Fruit fly (Drosophila melanogaster) whole organism, embryonic: Measurements from ENCODE around the gene RhoGDI.

Source experiments
- CG11398 ChIP-seq: fragments of 200-800 bp; sonication (Bioruptor generic); optimal IDR thresholded peaks from 2 replicates; lab custom pipeline; 2016; ENCODE audit warnings: missing biosample characterization, missing genetic modification characterization
- CG11696 ChIP-seq: fragments of 200-800 bp; sonication (Bioruptor generic); IDR thresholded peaks from 2 replicates; pipeline ENCODE4 v1.3.6; 2022; ENCODE audit warnings: missing biosample characterization, missing genetic modification characterization
- CG12104 ChIP-seq: fragments of 200-800 bp; sonication (Bioruptor generic); optimal IDR thresholded peaks from 3 replicates; lab custom pipeline; 2016; ENCODE audit warnings: missing biosample characterization, missing genetic modification characterization
- CG12299 ChIP-seq: fragments of 200-800 bp; sonication (Bioruptor generic); optimal IDR thresholded peaks from 2 replicates; lab custom pipeline; 2018; ENCODE audit warnings: missing biosample characterization, mild to moderate bottlenecking, missing genetic modification characterization
- CG13123 ChIP-seq: fragments of 200-800 bp; sonication (Bioruptor generic); optimal IDR thresholded peaks from 2 replicates; lab custom pipeline; 2016; ENCODE audit warnings: missing biosample characterization, missing genetic modification characterization
- CG15514 ChIP-seq: fragments of 200-800 bp; sonication (Bioruptor generic); optimal IDR thresholded peaks from 3 replicates; lab custom pipeline; 2017; ENCODE audit warnings: missing biosample characterization, missing genetic modification characterization, mild to moderate bottlenecking, moderate library complexity, missing genetic modification reagents
- CG15601 ChIP-seq: fragments of 200-800 bp; sonication (Bioruptor generic); optimal IDR thresholded peaks from 3 replicates; lab custom pipeline; 2019; ENCODE audit warnings: missing biosample characterization, mild to moderate bottlenecking, missing genetic modification characterization, moderate library complexity
- CG18764 ChIP-seq: fragments of 200-800 bp; sonication (Bioruptor generic); optimal IDR thresholded peaks from 3 replicates; lab custom pipeline; 2016; ENCODE audit warnings: missing biosample characterization, missing genetic modification characterization
- CG2875 ChIP-seq: fragments of 200-800 bp; sonication (Bioruptor generic); optimal IDR thresholded peaks from 2 replicates; lab custom pipeline; 2017; ENCODE audit warnings: missing biosample characterization, mild to moderate bottlenecking, missing genetic modification characterization, missing genetic modification reagents
- CG3065 ChIP-seq: fragments of 200-800 bp; sonication (Bioruptor generic); optimal IDR thresholded peaks from 2 replicates; lab custom pipeline; 2016; ENCODE audit warnings: missing biosample characterization, missing genetic modification characterization
- CG32772 ChIP-seq: fragments of 200-800 bp; sonication (Bioruptor generic); IDR thresholded peaks from 2 replicates; pipeline ENCODE4 v1.3.6; 2022; ENCODE audit warnings: missing biosample characterization, missing genetic modification characterization
- CG3407 ChIP-seq: fragments of 200-800 bp; sonication (Bioruptor generic); optimal IDR thresholded peaks from 2 replicates; lab custom pipeline; 2018; ENCODE audit warnings: missing biosample characterization, mild to moderate bottlenecking, missing genetic modification characterization
- CG5180 ChIP-seq: fragments of 200-800 bp; sonication (Bioruptor generic); optimal IDR thresholded peaks from 3 replicates; lab custom pipeline; 2017; ENCODE audit warnings: missing biosample characterization, missing genetic modification characterization, mild to moderate bottlenecking, moderate library complexity, missing genetic modification reagents
- CG8478 ChIP-seq: fragments of >200 bp; optimal IDR thresholded peaks from 2 replicates; lab custom pipeline; 2018
- CG8944 ChIP-seq: fragments of 200-800 bp; sonication (Bioruptor generic); optimal IDR thresholded peaks from 3 replicates; lab custom pipeline; 2016; ENCODE audit warnings: missing biosample characterization, missing genetic modification characterization
- CG9817 ChIP-seq: fragments of 200-800 bp; sonication (Bioruptor generic); optimal IDR thresholded peaks from 2 replicates; lab custom pipeline; 2018; ENCODE audit warnings: missing biosample characterization, mild to moderate bottlenecking, missing genetic modification characterization, moderate library complexity
- D ChIP-seq, 2 experiments: fragments of 200-800 bp in 1 of 2; fragments of >200 bp in 1 of 2; sonication (Bioruptor generic) in 1 of 2; optimal IDR thresholded peaks; 2 replicates in 1 of 2; 3 replicates in 1 of 2; lab custom pipeline; 2017; ENCODE audit warnings: mild to moderate bottlenecking in 1 of 2, missing biosample characterization in 1 of 2, missing genetic modification characterization in 1 of 2, missing genetic modification reagents in 1 of 2
- Gug ChIP-seq: fragments of 200-800 bp; sonication (Bioruptor generic); IDR thresholded peaks from 4 replicates; pipeline ENCODE4 v1.3.6; 2022; ENCODE audit warnings: missing biosample characterization, missing genetic modification characterization
- HLH4C ChIP-seq: fragments of 200-800 bp; sonication (Bioruptor generic); IDR thresholded peaks from 3 replicates; pipeline ENCODE4 v1.3.6; 2022; ENCODE audit warnings: missing biosample characterization, missing genetic modification characterization; ENCODE audit not compliant: partially characterized antibody
- Neu2 ChIP-seq: fragments of 200-800 bp; sonication (Bioruptor generic); optimal IDR thresholded peaks from 3 replicates; lab custom pipeline; 2016; ENCODE audit warnings: missing biosample characterization, missing genetic modification characterization, borderline replicate concordance
- NfI ChIP-seq: fragments of 200-800 bp; sonication (Bioruptor generic); optimal IDR thresholded peaks from 3 replicates; lab custom pipeline; 2018; ENCODE audit warnings: missing biosample characterization, mild to moderate bottlenecking, missing genetic modification characterization, moderate library complexity
- al ChIP-seq: fragments of 200-800 bp; sonication (Bioruptor generic); IDR thresholded peaks from 2 replicates; pipeline ENCODE4 v1.3.6; 2022; ENCODE audit warnings: missing biosample characterization, missing genetic modification characterization
- da ChIP-seq: fragments of 200-800 bp; sonication (Bioruptor generic); optimal IDR thresholded peaks from 2 replicates; lab custom pipeline; 2016; ENCODE audit warnings: missing biosample characterization, missing genetic modification characterization
- dan ChIP-seq: fragments of 200-800 bp; sonication (Bioruptor generic); IDR thresholded peaks from 2 replicates; pipeline ENCODE4 v1.3.6; 2022; ENCODE audit warnings: missing biosample characterization, missing genetic modification characterization
- dysf ChIP-seq: fragments of 200-800 bp; sonication (Bioruptor generic); IDR thresholded peaks from 3 replicates; pipeline ENCODE4 v1.3.6; 2022; ENCODE audit warnings: missing biosample characterization, missing genetic modification characterization
- ftz-f1 ChIP-seq: fragments of 200-800 bp; sonication (Bioruptor generic); optimal IDR thresholded peaks from 2 replicates; lab custom pipeline; 2016; ENCODE audit warnings: missing biosample characterization, missing genetic modification characterization
- fu2 ChIP-seq: fragments of 200-800 bp; sonication (Bioruptor generic); optimal IDR thresholded peaks from 2 replicates; lab custom pipeline; 2016; ENCODE audit warnings: missing biosample characterization, missing genetic modification characterization
- gcm ChIP-seq: fragments of 200-800 bp; sonication (Bioruptor generic); optimal IDR thresholded peaks from 2 replicates; lab custom pipeline; 2019; ENCODE audit warnings: missing biosample characterization, mild to moderate bottlenecking, missing genetic modification characterization, moderate library complexity
- grau ChIP-seq: fragments of 200-800 bp; optimal IDR thresholded peaks from 3 replicates; lab custom pipeline; 2019; ENCODE audit warnings: missing biosample characterization, mild to moderate bottlenecking, missing genetic modification characterization, moderate library complexity
- h ChIP-seq: fragments of >200 bp; optimal IDR thresholded peaks from 2 replicates; lab custom pipeline; 2017
- hb ChIP-seq: fragments of 200-800 bp; sonication (Bioruptor generic); IDR thresholded peaks from 3 replicates; pipeline ENCODE4 v1.3.6; 2022; ENCODE audit warnings: missing biosample characterization, missing genetic modification characterization; ENCODE audit not compliant: partially characterized antibody
- phol ChIP-seq: fragments of 200-800 bp; sonication (Bioruptor generic); optimal IDR thresholded peaks from 3 replicates; lab custom pipeline; 2018; ENCODE audit warnings: missing biosample characterization, mild to moderate bottlenecking, missing genetic modification characterization, moderate library complexity
- pum ChIP-seq: fragments of 200-800 bp; sonication (Bioruptor generic); optimal IDR thresholded peaks from 2 replicates; lab custom pipeline; 2016; ENCODE audit warnings: missing biosample characterization, missing genetic modification characterization
- rib ChIP-seq: fragments of 200-800 bp; sonication (Bioruptor generic); IDR thresholded peaks from 2 replicates; pipeline ENCODE4 v1.3.6; 2022; ENCODE audit warnings: missing biosample characterization, missing genetic modification characterization
- sd ChIP-seq: fragments of 200-800 bp; sonication (Bioruptor generic); optimal IDR thresholded peaks from 3 replicates; lab custom pipeline; 2018; ENCODE audit warnings: missing biosample characterization, mild to moderate bottlenecking, missing genetic modification characterization, moderate library complexity
- sens ChIP-seq: fragments of 200-800 bp; sonication (Bioruptor generic); peaks from one replicate; lab custom pipeline; 2016; ENCODE audit warnings: missing biosample characterization, missing genetic modification characterization
- sens-2 ChIP-seq: fragments of 200-800 bp; sonication (Bioruptor generic); IDR thresholded peaks from 2 replicates; pipeline ENCODE4 v1.3.6; 2022; ENCODE audit warnings: missing biosample characterization, missing genetic modification characterization
- stc ChIP-seq: fragments of 200-800 bp; sonication (Bioruptor generic); IDR thresholded peaks from 2 replicates; pipeline ENCODE4 v1.3.6; 2022; ENCODE audit warnings: missing biosample characterization, missing genetic modification characterization
- zen ChIP-seq: fragments of 200-800 bp; sonication (Bioruptor generic); optimal IDR thresholded peaks from 3 replicates; lab custom pipeline; 2018; ENCODE audit warnings: missing biosample characterization, mild to moderate bottlenecking, missing genetic modification characterization, moderate library complexity

RhoGDI gene

DNA sequence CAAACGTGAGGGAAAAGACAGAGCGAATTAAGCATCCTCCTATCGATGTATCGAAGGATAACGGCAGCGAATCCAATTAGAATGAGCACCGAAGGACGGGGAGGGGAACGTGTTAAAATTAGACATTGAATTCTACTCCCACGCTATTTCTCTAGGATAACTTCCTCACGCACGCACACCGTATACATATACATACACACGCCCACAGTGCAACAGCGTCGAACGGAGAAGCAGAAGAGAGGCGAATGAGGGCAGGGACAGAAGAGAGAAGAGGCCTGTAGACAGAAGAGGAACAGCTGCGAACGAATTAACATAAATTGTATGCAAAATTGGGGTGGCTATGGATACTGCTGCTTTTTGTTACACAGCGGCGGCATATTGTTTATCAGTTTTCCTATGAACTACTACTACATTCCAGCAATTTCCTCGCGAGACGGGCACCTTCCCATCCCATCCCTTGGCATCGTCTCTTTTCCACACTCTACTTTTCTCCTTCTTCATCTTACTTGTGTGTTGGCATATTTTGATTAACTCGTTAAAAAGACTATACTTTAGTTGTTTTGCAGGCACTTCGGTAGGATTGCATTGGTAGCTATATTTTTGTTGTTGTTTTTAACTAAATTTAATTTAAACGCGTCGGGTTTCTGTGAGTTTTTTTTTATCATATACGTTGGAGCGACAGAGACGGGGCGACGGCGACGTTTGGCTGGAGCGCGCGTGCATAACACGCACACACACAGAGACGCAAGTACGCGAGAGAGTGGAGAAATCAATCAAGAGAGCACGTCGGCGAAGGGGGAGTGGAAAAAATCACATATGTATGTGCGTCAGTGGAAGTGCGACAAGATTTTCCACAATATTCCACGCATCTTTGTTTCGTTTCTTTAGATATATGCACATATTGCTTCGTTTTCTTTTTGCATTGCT lies 20.1 kb upstream of the RhoGDI start (continued):
- TF ChIP-seq CG8944 (no peak), CG9817 (tag; lab: Kevin White, UChicago) (no peak), D (optimal IDR thresholded peaks at IDR 0.05; lab: Kevin White, UChicago) (peak; percentile 68), D (GFP tag; optimal IDR thresholded peaks at IDR 0.05; lab: Kevin White, UChicago) (no peak), gcm (GFP tag; lab: Kevin White, UChicago) (no peak), CG8478 (lab: Kevin White, UChicago) (no peak), ftz-f1 (GFP tag; lab: Kevin White, UChicago) (peak; percentile 38), sd (tag; lab: Kevin White, UChicago) (peak; percentile 91), phol (tag; lab: Kevin White, UChicago) (no peak), dan (no peak), CG12104 (GFP tag; lab: Kevin White, UChicago) (no peak), CG11696 (GFP tag; lab: Robert Waterston, UW) (no peak), h (lab: Kevin White, UChicago) (no peak), CG2875 (GFP tag; lab: Kevin White, UChicago) (no peak), stc (GFP tag; lab: Robert Waterston, UW) (no peak), CG18764 (no peak), zen (tag; lab: Kevin White, UChicago) (no peak), CG15601 (tag; lab: Kevin White, UChicago) (no peak), sens (GFP tag; lab: Kevin White, UChicago) (peak; percentile 72), Gug (GFP tag; lab: Robert Waterston, UW) (no peak), CG12299 (tag; lab: Kevin White, UChicago) (no peak), al (GFP tag; lab: Robert Waterston, UW) (no peak), grau (tag; lab: Kevin White, UChicago) (no peak), fu2 (GFP tag; lab: Kevin White, UChicago) (no peak), pum (GFP tag; lab: Kevin White, UChicago) (no peak), CG3407 (GFP tag; lab: Kevin White, UChicago) (no peak), NfI (GFP tag; lab: Kevin White, UChicago) (no peak), dysf (no peak), rib (GFP tag; lab: Robert Waterston, UW) (no peak), CG5180 (GFP tag; lab: Kevin White, UChicago) (no peak), CG11398 (no peak), CG15514 (no peak), hb (no peak), CG3065 (no peak), da (no peak), CG32772 (GFP tag; lab: Robert Waterston, UW) (peak; percentile 45; the same call in 1 of the 2 replicates), Neu2 (GFP tag; lab: Kevin White, UChicago) (no peak), sens-2 (GFP tag; lab: Robert Waterston, UW) (no peak), HLH4C (GFP tag; lab: Robert Waterston, UW) (no peak), CG13123 (GFP tag; lab: Kevin White, UChicago) (no peak)
